Fruit fly (Drosophila melanogaster) S2 (cell line): Measurements from ENCODE around the gene CG43355.

Source experiments
- CG8478 ChIP-seq: fragments of >200 bp; optimal IDR thresholded peaks from 2 replicates; lab custom pipeline; 2018
- CTCF ChIP-seq, 2 experiments: fragments of >200 bp; optimal IDR thresholded peaks; 2 replicates each; lab custom pipeline; 2018

- TF ChIP-seq CTCF (optimal IDR thresholded peaks at IDR 0.05; lab: Kevin White, UChicago) = no peak
- TF ChIP-seq CG8478 (lab: Kevin White, UChicago) = no peak
Observed at dm6 chr2L:11474960-11475359, 9.5 kb upstream of the CG43355 start.
